Worm (Caenorhabditis elegans) whole organism, L1 larva: ENCODE results near the gene E02H4.7.

ENCODE experiments used
- egl-27 ChIP-seq, 2 experiments: fragments of 150-350 bp in 1 of 2; sonication (generic microtip); optimal IDR thresholded peaks; 3 replicates each; lab custom pipeline; 2017 to 2018; ENCODE audit warnings: missing biosample characterization in 2 of 2, missing genetic modification characterization in 2 of 2, missing genetic modification reagents in 2 of 2
- irx-1 ChIP-seq: sonication (generic microtip); optimal IDR thresholded peaks from 2 replicates; lab custom pipeline; 2016; ENCODE audit warnings: missing genetic modification characterization, missing compliant biosample characterization
- mdl-1 ChIP-seq, 2 experiments: fragments of 150-350 bp; optimal IDR thresholded peaks; 2 replicates each; lab custom pipeline; 2014 to 2017; ENCODE audit warnings: missing biosample characterization in 2 of 2, missing genetic modification characterization in 2 of 2, inconsistent platforms in 1 of 2
- nhr-90 ChIP-seq: sonication (generic microtip); optimal IDR thresholded peaks from 2 replicates; lab custom pipeline; 2016; ENCODE audit warnings: mild to moderate bottlenecking, missing genetic modification characterization, missing compliant biosample characterization; ENCODE audit not compliant: poor library complexity

ce11 chrX:14238291-14238758, 17.7 kb upstream of the E02H4.7 start, which contains the start of gene K04C1.2:
- TF ChIP-seq mdl-1 (tag; optimal IDR thresholded peaks at IDR 0.05; lab: Kevin White, UChicago) (peak in 1 of 2 experiments; percentile 22), nhr-90 (tag; lab: Kevin White, UChicago) (no peak), irx-1 (tag; lab: Kevin White, UChicago) (no peak), egl-27 (tag; optimal IDR thresholded peaks at IDR 0.05; lab: Kevin White, UChicago) (no peak)
